Fruit fly (Drosophila melanogaster): ENCODE results near the gene RpL3.

The RpL3 gene

DNA sequence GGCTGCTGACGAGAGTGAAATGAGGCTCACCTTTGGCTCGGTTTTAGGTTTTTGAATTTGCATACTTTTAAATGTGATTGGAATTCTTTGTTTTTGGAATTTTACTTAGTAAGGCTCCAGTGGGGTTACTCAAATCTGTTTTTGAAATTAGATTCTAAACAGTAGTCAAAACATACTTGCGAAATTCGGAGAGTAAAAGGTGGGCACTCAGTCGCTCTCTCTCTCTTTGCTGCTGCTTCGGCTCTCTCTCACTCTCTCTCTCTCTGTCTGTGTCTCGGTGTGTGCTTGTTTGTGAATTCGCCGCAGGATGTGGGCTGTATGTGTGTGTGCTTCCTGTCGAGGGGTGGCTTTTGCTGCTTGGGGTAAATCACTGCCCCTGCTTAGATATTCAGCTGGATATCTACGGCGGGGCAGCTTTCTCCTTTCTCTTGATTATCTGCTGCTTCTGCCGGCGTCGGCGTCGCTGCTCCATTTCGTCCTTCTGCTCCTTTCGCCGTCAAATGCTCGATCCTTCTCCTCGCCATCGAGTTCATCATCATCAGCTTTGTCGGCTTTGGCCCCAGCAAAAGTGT lies 32.8 kb downstream of the RpL3 start:
- TF ChIP-seq EcR (GFP tag; optimal IDR thresholded peaks at IDR 0.05), result no peak

dm6 chr3R:11257537-11257936 lies 35.8 kb downstream of the RpL3 start:
- TF ChIP-seq fd96Ca (GFP tag; IDR thresholded peaks at IDR 0.05) (no peak), rn (GFP tag; IDR thresholded peaks at IDR 0.05) (no peak), CG34367 (tag; optimal IDR thresholded peaks at IDR 0.05) (no peak), CG10348 (GFP tag; IDR thresholded peaks at IDR 0.05) (no peak), D1 (tag; optimal IDR thresholded peaks at IDR 0.05) (no peak), gl (tag; optimal IDR thresholded peaks at IDR 0.05) (no peak), Snoo (tag; optimal IDR thresholded peaks at IDR 0.05) (no peak), CG8301 (tag; optimal IDR thresholded peaks at IDR 0.05) (no peak), CG4496 (GFP tag; IDR thresholded peaks at IDR 0.05) (no peak), Pif1A (GFP tag; optimal IDR thresholded peaks at IDR 0.05) (no peak), CG15710 (tag; optimal IDR thresholded peaks at IDR 0.05) (no peak)

DNA sequence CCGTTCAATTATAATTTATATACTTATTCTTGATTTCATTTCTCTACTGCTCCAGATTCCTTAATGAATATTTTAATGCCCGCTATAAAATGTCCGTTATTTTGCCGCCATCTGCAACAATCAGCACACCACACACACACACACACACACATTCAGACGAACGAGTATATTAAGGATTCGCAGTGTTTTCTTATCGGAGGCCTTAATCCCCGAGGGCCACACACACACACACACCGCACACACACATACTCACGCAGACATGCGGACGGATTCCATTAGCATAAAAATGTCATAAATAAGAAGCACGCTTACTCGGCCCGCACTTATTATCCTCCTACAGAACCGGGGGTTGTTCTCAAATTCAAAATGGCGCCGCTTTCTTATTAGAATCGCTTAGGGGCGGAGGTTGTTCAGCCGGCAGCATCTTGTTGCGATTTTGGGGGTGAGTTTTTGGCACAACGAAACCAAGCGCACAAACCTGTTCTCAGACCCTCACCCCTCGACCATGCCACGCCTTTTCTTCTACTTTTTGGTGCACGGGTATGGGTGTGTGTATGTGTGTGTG lies 39.4 kb downstream of the RpL3 start:
- no peak for TF ChIP-seq CG32121 (GFP tag; IDR thresholded peaks at IDR 0.05)
- no peak for TF ChIP-seq CG8301 (tag; optimal IDR thresholded peaks at IDR 0.05)
- no peak for TF ChIP-seq Pif1A (GFP tag; optimal IDR thresholded peaks at IDR 0.05)
- no peak for TF ChIP-seq CG8159 (tag; optimal IDR thresholded peaks at IDR 0.05)
- TF ChIP-seq Snoo (tag; optimal IDR thresholded peaks at IDR 0.05), result no peak

dm6 chr3R:11263579-11263978 lies 41.9 kb downstream of the RpL3 start:
- no peak for TF ChIP-seq Pif1A (GFP tag; optimal IDR thresholded peaks at IDR 0.05)
- no peak for TF ChIP-seq Pif1B (GFP tag; optimal IDR thresholded peaks at IDR 0.05)
- TF ChIP-seq CG17806 (tag; optimal IDR thresholded peaks at IDR 0.05), result no peak
- no peak for TF ChIP-seq CG9948 (tag; optimal IDR thresholded peaks at IDR 0.05)
- TF ChIP-seq CG8159 (tag; optimal IDR thresholded peaks at IDR 0.05), result no peak
- no peak for TF ChIP-seq CG32121 (GFP tag; IDR thresholded peaks at IDR 0.05)
- no peak for TF ChIP-seq gl (tag; optimal IDR thresholded peaks at IDR 0.05)
- no peak for TF ChIP-seq D1 (tag; optimal IDR thresholded peaks at IDR 0.05)
- no peak for TF ChIP-seq CG4496 (GFP tag; IDR thresholded peaks at IDR 0.05)
- no peak for TF ChIP-seq Snoo (tag; optimal IDR thresholded peaks at IDR 0.05)
- no peak for TF ChIP-seq EcR (GFP tag; optimal IDR thresholded peaks at IDR 0.05)
- no peak for TF ChIP-seq CG10348 (GFP tag; IDR thresholded peaks at IDR 0.05)
- TF ChIP-seq fd96Ca (GFP tag; IDR thresholded peaks at IDR 0.05), result no peak
- TF ChIP-seq CG8301 (tag; optimal IDR thresholded peaks at IDR 0.05), result no peak
- TF ChIP-seq CG12605 (GFP tag; IDR thresholded peaks at IDR 0.05), result no peak
- TF ChIP-seq CG14655 (GFP tag; optimal IDR thresholded peaks at IDR 0.05), result no peak
- no peak for TF ChIP-seq CG34367 (tag; optimal IDR thresholded peaks at IDR 0.05)
- TF ChIP-seq rn (GFP tag; IDR thresholded peaks at IDR 0.05), result no peak

- no peak for TF ChIP-seq EcR (GFP tag; optimal IDR thresholded peaks at IDR 0.05)
- no peak for TF ChIP-seq CG9948 (tag; optimal IDR thresholded peaks at IDR 0.05)
- TF ChIP-seq Pif1B (GFP tag; optimal IDR thresholded peaks at IDR 0.05), result peak; percentile 45
- no peak for TF ChIP-seq CG17806 (tag; optimal IDR thresholded peaks at IDR 0.05)
- TF ChIP-seq CG12605 (GFP tag; IDR thresholded peaks at IDR 0.05), result 0 out of 2 replicates have a peak, but pooled peaks have one; percentile 9
- TF ChIP-seq CG13204 (GFP tag; optimal IDR thresholded peaks at IDR 0.05), result peak; percentile 11
- no peak for TF ChIP-seq Snoo (tag; optimal IDR thresholded peaks at IDR 0.05)
- TF ChIP-seq CG4496 (GFP tag; IDR thresholded peaks at IDR 0.05), result no peak; the same call in 2 of the 3 replicates
- peak; percentile 76 for TF ChIP-seq CG14655 (GFP tag; optimal IDR thresholded peaks at IDR 0.05)
- no peak for TF ChIP-seq CG32121 (GFP tag; IDR thresholded peaks at IDR 0.05)
- no peak for TF ChIP-seq CG10348 (GFP tag; IDR thresholded peaks at IDR 0.05)
- peak; percentile 55 for TF ChIP-seq CG8301 (tag; optimal IDR thresholded peaks at IDR 0.05)
- TF ChIP-seq gl (tag; optimal IDR thresholded peaks at IDR 0.05), result no peak
- no peak for TF ChIP-seq rn (GFP tag; IDR thresholded peaks at IDR 0.05)
- TF ChIP-seq CG34367 (tag; optimal IDR thresholded peaks at IDR 0.05), result peak; percentile 53
- TF ChIP-seq D1 (tag; optimal IDR thresholded peaks at IDR 0.05), result peak; percentile 4
- peak; percentile 41 for TF ChIP-seq CG8159 (tag; optimal IDR thresholded peaks at IDR 0.05)
- TF ChIP-seq CG15710 (tag; optimal IDR thresholded peaks at IDR 0.05), result peak; percentile 19
- no peak; the same call in 1 of the 2 replicates for TF ChIP-seq Ets98B (GFP tag; IDR thresholded peaks at IDR 0.05)
- peak; percentile 64 for TF ChIP-seq Pif1A (GFP tag; optimal IDR thresholded peaks at IDR 0.05)
- no peak for TF ChIP-seq fd96Ca (GFP tag; IDR thresholded peaks at IDR 0.05)
Observed at dm6 chr3R:11269013-11269412, 47.3 kb downstream of the RpL3 start.

- TF ChIP-seq gl (tag; optimal IDR thresholded peaks at IDR 0.05) (no peak), CG15710 (tag; optimal IDR thresholded peaks at IDR 0.05) (no peak), CG32121 (GFP tag; IDR thresholded peaks at IDR 0.05) (no peak), CG8159 (tag; optimal IDR thresholded peaks at IDR 0.05) (no peak), Ets98B (GFP tag; IDR thresholded peaks at IDR 0.05) (no peak), Pif1B (GFP tag; optimal IDR thresholded peaks at IDR 0.05) (no peak), CG12605 (GFP tag; IDR thresholded peaks at IDR 0.05) (no peak), CG4496 (GFP tag; IDR thresholded peaks at IDR 0.05) (no peak), CG13204 (GFP tag; optimal IDR thresholded peaks at IDR 0.05) (no peak)
Observed at dm6 chr3R:11270574-11270973, 48.9 kb downstream of the RpL3 start.

Data from whole organism, pupa.